Comparison of ENCODE assay signal across 4 worm cellular contexts in the genomic region with DNA sequence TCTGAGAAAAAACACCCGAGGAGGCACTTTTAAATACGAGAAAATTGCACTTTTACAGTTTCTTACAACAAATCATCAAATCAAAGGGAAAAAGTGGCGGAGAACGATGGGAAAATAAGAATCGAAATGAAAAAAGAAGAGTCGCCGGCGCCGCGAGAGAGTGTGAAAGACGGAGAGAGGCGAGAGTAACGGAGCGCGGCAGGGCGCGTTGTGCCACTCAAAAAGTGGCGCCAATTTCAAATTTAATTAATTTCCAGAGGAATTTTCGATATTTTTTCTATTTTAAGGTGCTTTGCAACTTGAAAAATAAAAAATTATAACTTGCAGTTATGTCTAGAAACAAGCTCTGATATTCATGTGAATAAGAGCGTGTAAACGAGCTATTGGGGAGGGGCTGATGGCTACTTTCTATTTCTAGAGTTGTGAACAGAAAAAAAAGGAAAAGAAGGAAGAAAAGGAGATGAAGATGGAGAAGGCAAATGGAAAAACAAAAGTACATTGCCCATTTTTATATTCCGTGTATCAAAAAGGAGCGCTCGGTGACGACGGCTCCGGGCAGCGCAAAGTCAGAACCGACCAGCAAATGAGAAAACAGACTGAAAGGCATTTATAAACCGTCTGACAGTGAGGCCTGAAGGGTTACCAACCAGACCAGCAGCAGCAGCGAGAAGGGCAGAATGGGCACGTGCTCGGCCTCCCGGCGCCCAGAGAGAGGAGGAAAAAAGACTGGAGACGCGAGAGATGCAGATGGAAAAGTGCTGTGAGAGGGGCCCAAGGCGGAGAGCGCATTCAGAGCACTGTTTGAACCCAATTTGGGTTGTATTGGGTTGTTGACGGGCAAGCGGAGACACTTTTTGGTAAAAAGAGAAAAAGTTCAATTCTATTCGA.
TF ChIP-seq lines count a peak whose summit lies in the region.

No protein-coding gene starts in this region.

TF ChIP-seq in whole organism, L1 larva, 84 proteins besides CTCF, POLR2A, EP300 and RAD21 (continued from another document):
- TF ChIP-seq nhr-84 (tag; optimal IDR thresholded peaks at IDR 0.05; lab: Kevin White, UChicago) (no peak), nhr-71 (tag; optimal IDR thresholded peaks at IDR 0.05; lab: Kevin White, UChicago) (peak; percentile 47), snpc-4 (tag; optimal IDR thresholded peaks at IDR 0.05; lab: Kevin White, UChicago) (no peak), ceh-90 (tag; optimal IDR thresholded peaks at IDR 0.05; lab: Kevin White, UChicago) (no peak), unc-130 (tag; optimal IDR thresholded peaks at IDR 0.05; lab: Kevin White, UChicago) (no peak), nhr-28 (tag; optimal IDR thresholded peaks at IDR 0.05; lab: Kevin White, UChicago) (no peak), tbx-2 (tag; optimal IDR thresholded peaks at IDR 0.05; lab: Kevin White, UChicago) (peak; percentile 11), Y116A8C.19 (tag; optimal IDR thresholded peaks at IDR 0.05; lab: Kevin White, UChicago; ENCODE audit: borderline replicate concordance) (no peak), nhr-85 (tag; lab: Kevin White, UChicago) (peak; percentile 47), sptf-1 (tag; optimal IDR thresholded peaks at IDR 0.05; lab: Kevin White, UChicago) (no peak), nhr-12 (tag; optimal IDR thresholded peaks at IDR 0.05; lab: Kevin White, UChicago) (no peak), dpl-1 (GFP tag; optimal IDR thresholded peaks at IDR 0.05; lab: Kevin White, UChicago) (peak; percentile 57 to 75 (median 65)), lin-35 (GFP tag; optimal IDR thresholded peaks at IDR 0.05; lab: Kevin White, UChicago) (peak; percentile 59 to 81), ztf-11 (tag; optimal IDR thresholded peaks at IDR 0.05; lab: Kevin White, UChicago) (peak in 1 of 2 experiments; percentile 38), mef-2 (tag; optimal IDR thresholded peaks at IDR 0.05; lab: Kevin White, UChicago) (peak; percentile 21), ztf-4 (tag; optimal IDR thresholded peaks at IDR 0.05; lab: Kevin White, UChicago) (no peak), mdl-1 (tag; optimal IDR thresholded peaks at IDR 0.05; lab: Kevin White, UChicago) (peak in 1 of 2 experiments; percentile 86), nhr-47 (tag; optimal IDR thresholded peaks at IDR 0.05; lab: Kevin White, UChicago) (peak; percentile 11), nhr-19 (GFP tag; conservative IDR thresholded peaks at IDR 0.05; lab: Robert Waterston, UW) (peak; percentile 34), zip-4 (GFP tag; optimal IDR thresholded peaks at IDR 0.05; lab: Kevin White, UChicago) (peak; percentile 21), hlh-4 (tag; optimal IDR thresholded peaks at IDR 0.05; lab: Kevin White, UChicago) (no peak), lin-13 (GFP tag; optimal IDR thresholded peaks at IDR 0.05; lab: Kevin White, UChicago) (peak; percentile 3), mep-1 (tag; optimal IDR thresholded peaks at IDR 0.05; lab: Kevin White, UChicago) (no peak), snu-23 (GFP tag; optimal IDR thresholded peaks at IDR 0.05; lab: Kevin White, UChicago) (peak; percentile 37), unc-62 (GFP tag; optimal IDR thresholded peaks at IDR 0.05; lab: Kevin White, UChicago) (no peak), sup-37 (GFP tag; optimal IDR thresholded peaks at IDR 0.05; lab: Kevin White, UChicago) (no peak)
TF ChIP-seq in whole organism, L1 larva: peak in this region for 29.

TF ChIP-seq in whole organism, L2 larva, 48 proteins besides CTCF, POLR2A, EP300 and RAD21 (continued from another document):
- TF ChIP-seq zag-1 (tag; optimal IDR thresholded peaks at IDR 0.05; lab: Kevin White, UChicago) (no peak), nhr-77 (tag; optimal IDR thresholded peaks at IDR 0.05; lab: Kevin White, UChicago) (no peak), nhr-237 (tag; optimal IDR thresholded peaks at IDR 0.05; lab: Kevin White, UChicago) (no peak), skn-1 (tag; optimal IDR thresholded peaks at IDR 0.05; lab: Kevin White, UChicago) (no peak), nhr-129 (tag; optimal IDR thresholded peaks at IDR 0.05; lab: Kevin White, UChicago) (peak; percentile 69), alr-1 (tag; optimal IDR thresholded peaks at IDR 0.05; lab: Kevin White, UChicago) (no peak), elt-3 (tag; optimal IDR thresholded peaks at IDR 0.05; lab: Kevin White, UChicago) (no peak), ZK546.5 (tag; optimal IDR thresholded peaks at IDR 0.05; lab: Kevin White, UChicago) (no peak)

TF ChIP-seq in whole organism, L4 larva, 104 proteins besides CTCF, POLR2A, EP300 and RAD21 (continued from another document):
- no peak for TF ChIP-seq unc-39 (tag; optimal IDR thresholded peaks at IDR 0.05; lab: Kevin White, UChicago)
- peak in 1 of 2 experiments; percentile 40 for TF ChIP-seq lsy-2 (tag; optimal IDR thresholded peaks at IDR 0.05; lab: Kevin White, UChicago)
- TF ChIP-seq nhr-28 (tag; optimal IDR thresholded peaks at IDR 0.05; lab: Kevin White, UChicago): no peak
- TF ChIP-seq mep-1 (tag; optimal IDR thresholded peaks at IDR 0.05; lab: Kevin White, UChicago): peak; percentile 14
- TF ChIP-seq spr-3 (GFP tag; optimal IDR thresholded peaks at IDR 0.05; lab: Kevin White, UChicago): no peak
- TF ChIP-seq dmd-6 (GFP tag; IDR thresholded peaks at IDR 0.05; lab: Robert Waterston, UW): peak; percentile 45
- TF ChIP-seq nhr-6 (tag; optimal IDR thresholded peaks at IDR 0.05; lab: Kevin White, UChicago): peak; percentile 45
- peak; percentile 59; the same call in 1 of the 2 replicates for TF ChIP-seq Y105C5A.15 (GFP tag; IDR thresholded peaks at IDR 0.05; lab: Robert Waterston, UW)
- TF ChIP-seq mxl-3 (GFP tag; optimal IDR thresholded peaks at IDR 0.05; lab: Kevin White, UChicago): peak; percentile 76
- TF ChIP-seq Y48G9A.11 (GFP tag; IDR thresholded peaks at IDR 0.05; lab: Robert Waterston, UW): 0 out of 2 replicates have a peak, but pooled peaks have one; percentile 17
- TF ChIP-seq ZK337.2 (GFP tag; IDR thresholded peaks at IDR 0.05; lab: Robert Waterston, UW): peak; percentile 47; the same call in 1 of the 2 replicates
- TF ChIP-seq nhr-41 (GFP tag; IDR thresholded peaks at IDR 0.05; lab: Robert Waterston, UW): no peak
- no peak for TF ChIP-seq snpc-4 (tag; optimal IDR thresholded peaks at IDR 0.05; lab: Kevin White, UChicago)
- peak; percentile 29; the same call in 1 of the 2 replicates for TF ChIP-seq nhr-42 (GFP tag; IDR thresholded peaks at IDR 0.05; lab: Robert Waterston, UW)
- TF ChIP-seq rbr-2 (tag; optimal IDR thresholded peaks at IDR 0.05; lab: Kevin White, UChicago): peak; percentile 18
- no peak for TF ChIP-seq snpc-1.2 (GFP tag; IDR thresholded peaks at IDR 0.05; lab: Robert Waterston, UW)

TF ChIP-seq in whole organism, young adult, 124 proteins besides CTCF, POLR2A, EP300 and RAD21 (continued from another document):
- TF ChIP-seq D2030.7 (GFP tag; IDR thresholded peaks at IDR 0.05; lab: Robert Waterston, UW) (no peak), egrh-3 (GFP tag; IDR thresholded peaks at IDR 0.05; lab: Robert Waterston, UW) (peak; percentile 84), ZK185.1 (tag; optimal IDR thresholded peaks at IDR 0.05; lab: Kevin White, UChicago; ENCODE audit: poor library complexity, severe bottlenecking) (no peak), F22D6.2 (tag; optimal IDR thresholded peaks at IDR 0.05; lab: Kevin White, UChicago) (no peak), hrde-1 (tag; optimal IDR thresholded peaks at IDR 0.05; lab: Kevin White, UChicago; ENCODE audit: borderline replicate concordance) (no peak), tbp1 (GFP tag; optimal IDR thresholded peaks at IDR 0.05; lab: Kevin White, UChicago) (peak; percentile 20), pha-4 (tag; optimal IDR thresholded peaks at IDR 0.05; lab: Kevin White, UChicago) (no peak), F57C9.4 (tag; optimal IDR thresholded peaks at IDR 0.05; lab: Kevin White, UChicago) (peak; percentile 60), unc-130 (GFP tag; optimal IDR thresholded peaks at IDR 0.05; lab: Kevin White, UChicago) (no peak), F57A8.1 (GFP tag; optimal IDR thresholded peaks at IDR 0.05; lab: Kevin White, UChicago) (no peak), C06A6.2 (GFP tag; conservative IDR thresholded peaks at IDR 0.05; lab: Robert Waterston, UW) (no peak), nhr-27 (tag; optimal IDR thresholded peaks at IDR 0.05; lab: Kevin White, UChicago) (no peak), Y67H2A.10 (GFP tag; conservative IDR thresholded peaks at IDR 0.05; lab: Robert Waterston, UW) (no peak), zim-3 (tag; optimal IDR thresholded peaks at IDR 0.05; lab: Kevin White, UChicago) (peak; percentile 25), nfya-1 (tag; optimal IDR thresholded peaks at IDR 0.05; lab: Kevin White, UChicago; ENCODE audit: borderline replicate concordance, insufficient read depth) (no peak), snpc-4 (GFP tag; optimal IDR thresholded peaks at IDR 0.05; lab: Kevin White, UChicago) (no peak), snpc-4 (tag; optimal IDR thresholded peaks at IDR 0.05; lab: Kevin White, UChicago) (peak in 1 of 4 experiments; percentile 11), hmg-20 (GFP tag; IDR thresholded peaks at IDR 0.05; lab: Robert Waterston, UW) (no peak), attf-3 (GFP tag; conservative IDR thresholded peaks at IDR 0.05; lab: Robert Waterston, UW) (no peak), mes-4 (tag; optimal IDR thresholded peaks at IDR 0.05; lab: Kevin White, UChicago) (no peak), Y95B8A.8 (GFP tag; IDR thresholded peaks at IDR 0.05; lab: Robert Waterston, UW) (no peak; the same call in 1 of the 2 replicates), lin-40 (tag; optimal IDR thresholded peaks at IDR 0.05; lab: Kevin White, UChicago) (no peak), lin-54 (GFP tag; optimal IDR thresholded peaks at IDR 0.05; lab: Kevin White, UChicago) (peak; percentile 70), ztf-6 (GFP tag; IDR thresholded peaks at IDR 0.05; lab: Robert Waterston, UW) (no peak), hsf-1 (GFP tag; IDR thresholded peaks at IDR 0.05; lab: Robert Waterston, UW) (no peak), Y56A3A.18 (GFP tag; IDR thresholded peaks at IDR 0.05; lab: Robert Waterston, UW) (0 out of 2 replicates have a peak, but pooled peaks have one; percentile 15), ceh-40 (GFP tag; IDR thresholded peaks at IDR 0.05; lab: Robert Waterston, UW) (no peak), ztf-18 (tag; optimal IDR thresholded peaks at IDR 0.05; lab: Kevin White, UChicago) (no peak), snpc-1.3 (tag; optimal IDR thresholded peaks at IDR 0.05; lab: Kevin White, UChicago; ENCODE audit: insufficient read depth) (peak; percentile 74), bed-1 (GFP tag; IDR thresholded peaks at IDR 0.05; lab: Robert Waterston, UW) (no peak), unc-62 (GFP tag; optimal IDR thresholded peaks at IDR 0.05; lab: Kevin White, UChicago) (no peak), gei-17 (GFP tag; optimal IDR thresholded peaks at IDR 0.05; lab: Kevin White, UChicago) (no peak), cebp-1 (GFP tag; IDR thresholded peaks at IDR 0.05; lab: Robert Waterston, UW) (no peak), cebp-1 (tag; optimal IDR thresholded peaks at IDR 0.05; lab: Kevin White, UChicago) (peak; percentile 38), tbx-9 (tag; optimal IDR thresholded peaks at IDR 0.05; lab: Kevin White, UChicago; ENCODE audit: borderline replicate concordance) (no peak), F10E7.11 (tag; optimal IDR thresholded peaks at IDR 0.05; lab: Kevin White, UChicago) (no peak), F55B11.4 (tag; optimal IDR thresholded peaks at IDR 0.05; lab: Kevin White, UChicago; ENCODE audit: borderline replicate concordance, insufficient read depth) (no peak), fkh-3 (tag; optimal IDR thresholded peaks at IDR 0.05; lab: Kevin White, UChicago) (no peak), lir-1 (GFP tag; conservative IDR thresholded peaks at IDR 0.05; lab: Robert Waterston, UW) (peak; percentile 38; the same call in 1 of the 2 replicates), attf-6 (GFP tag; IDR thresholded peaks at IDR 0.05; lab: Robert Waterston, UW) (no peak), sea-2 (GFP tag; IDR thresholded peaks at IDR 0.05; lab: Robert Waterston, UW) (no peak), nfyb-1 (GFP tag; IDR thresholded peaks at IDR 0.05; lab: Robert Waterston, UW) (peak; percentile 63), F23B12.7 (tag; optimal IDR thresholded peaks at IDR 0.05; lab: Kevin White, UChicago; ENCODE audit: insufficient read depth) (peak; percentile 10), cebp-2 (GFP tag; IDR thresholded peaks at IDR 0.05; lab: Robert Waterston, UW) (0 out of 2 replicates have a peak, but pooled peaks have one; percentile 11), nhr-179 (tag; optimal IDR thresholded peaks at IDR 0.05; lab: Kevin White, UChicago) (no peak), madf-3 (GFP tag; IDR thresholded peaks at IDR 0.05; lab: Robert Waterston, UW) (peak; percentile 11; the same call in 1 of the 2 replicates), dpff-1 (tag; optimal IDR thresholded peaks at IDR 0.05; lab: Kevin White, UChicago) (no peak), F37B4.10 (GFP tag; IDR thresholded peaks at IDR 0.05; lab: Robert Waterston, UW) (no peak), nhr-120 (GFP tag; IDR thresholded peaks at IDR 0.05; lab: Robert Waterston, UW) (no peak), let-607 (tag; optimal IDR thresholded peaks at IDR 0.05; lab: Kevin White, UChicago) (no peak), lin-26 (GFP tag; IDR thresholded peaks at IDR 0.05; lab: Robert Waterston, UW) (no peak), mxl-1 (tag; optimal IDR thresholded peaks at IDR 0.05; lab: Kevin White, UChicago) (no peak), ama-1 (optimal IDR thresholded peaks at IDR 0.05; lab: Kevin White, UChicago) (peak; percentile 47), ama-1 (GFP tag; optimal IDR thresholded peaks at IDR 0.05; lab: Kevin White, UChicago) (peak in 1 of 2 experiments; percentile 9), dox-1 (GFP tag; IDR thresholded peaks at IDR 0.05; lab: Robert Waterston, UW) (peak; percentile 18; the same call in 1 of the 2 replicates), somi-1 (GFP tag; optimal IDR thresholded peaks at IDR 0.05; lab: Kevin White, UChicago) (no peak), B0035.1 (tag; optimal IDR thresholded peaks at IDR 0.05; lab: Kevin White, UChicago) (no peak), rcor-1 (GFP tag; IDR thresholded peaks at IDR 0.05; lab: Robert Waterston, UW) (no peak), sptf-2 (GFP tag; optimal IDR thresholded peaks at IDR 0.05; lab: Kevin White, UChicago) (no peak)
TF ChIP-seq in whole organism, young adult: peak in this region for 37.
